Worm (Caenorhabditis elegans) whole organism, L1 larva: Measurements from ENCODE around the gene C36E6.8.
A peak's percentile ranks its signal among the peaks of the same experiment; 100 is the strongest.

Experiments used
- C04F5.9 ChIP-seq: sonication (generic microtip); optimal IDR thresholded peaks from 2 replicates; lab custom pipeline; 2016; ENCODE audit warnings: missing genetic modification characterization, missing compliant biosample characterization
- F16B12.6 ChIP-seq: fragments of 150-350 bp; optimal IDR thresholded peaks from 2 replicates; lab custom pipeline; 2014; ENCODE audit warnings: missing biosample characterization, missing genetic modification characterization
- aha-1 ChIP-seq: fragments of 150-350 bp; optimal IDR thresholded peaks from 2 replicates; lab custom pipeline; 2014; ENCODE audit warnings: missing biosample characterization, missing genetic modification characterization
- aly-2 ChIP-seq: fragments of 150-350 bp; optimal IDR thresholded peaks from 2 replicates; lab custom pipeline; 2014; ENCODE audit warnings: missing biosample characterization, missing genetic modification characterization
- blmp-1 ChIP-seq: fragments of 150-350 bp; optimal IDR thresholded peaks from 2 replicates; lab custom pipeline; 2014; ENCODE audit warnings: missing biosample characterization, missing genetic modification characterization
- ceh-63 ChIP-seq: fragments of 200-800 bp; sonication (Bioruptor generic); optimal IDR thresholded peaks from 2 replicates; lab custom pipeline; 2018; ENCODE audit warnings: mild to moderate bottlenecking, missing genetic modification characterization, missing compliant biosample characterization
- ceh-82 ChIP-seq, 3 experiments: fragments of 150-350 bp in 1 of 3; sonication (generic microtip) in 2 of 3; optimal IDR thresholded peaks; 2 replicates each; lab custom pipeline; 2014 to 2017; ENCODE audit warnings: missing biosample characterization in 3 of 3, missing genetic modification characterization in 3 of 3
- ceh-90 ChIP-seq: sonication (generic microtip); optimal IDR thresholded peaks from 2 replicates; lab custom pipeline; 2016; ENCODE audit warnings: missing genetic modification characterization, missing compliant biosample characterization
- dsc-1 ChIP-seq: sonication (generic microtip); optimal IDR thresholded peaks from 2 replicates; lab custom pipeline; 2016; ENCODE audit warnings: mild to moderate bottlenecking, missing genetic modification characterization, missing compliant biosample characterization
- efl-3 ChIP-seq: fragments of 200-800 bp; sonication (Bioruptor generic); optimal IDR thresholded peaks from 2 replicates; lab custom pipeline; 2018; ENCODE audit warnings: mild to moderate bottlenecking, missing genetic modification characterization, missing compliant biosample characterization
- fkh-4 ChIP-seq: sonication (generic microtip); optimal IDR thresholded peaks from 2 replicates; lab custom pipeline; 2016; ENCODE audit warnings: missing compliant biosample characterization, missing genetic modification characterization, borderline replicate concordance
- hlh-4 ChIP-seq: sonication (generic microtip); optimal IDR thresholded peaks from 2 replicates; lab custom pipeline; 2016; ENCODE audit warnings: mild to moderate bottlenecking, missing genetic modification characterization, missing compliant biosample characterization
- irx-1 ChIP-seq: sonication (generic microtip); optimal IDR thresholded peaks from 2 replicates; lab custom pipeline; 2016; ENCODE audit warnings: missing genetic modification characterization, missing compliant biosample characterization
- lin-13 ChIP-seq: fragments of 150-350 bp; optimal IDR thresholded peaks from 2 replicates; lab custom pipeline; 2014; ENCODE audit warnings: missing biosample characterization, missing genetic modification reagents, missing genetic modification characterization
- lin-35 ChIP-seq, 2 experiments: fragments of 150-350 bp; optimal IDR thresholded peaks; 2 replicates each; lab custom pipeline; 2014; ENCODE audit warnings: missing biosample characterization in 2 of 2, missing genetic modification characterization in 2 of 2, missing genetic modification reagents in 2 of 2
- lin-39 ChIP-seq: fragments of 150-350 bp; optimal IDR thresholded peaks from 2 replicates; lab custom pipeline; 2014; ENCODE audit warnings: missing biosample characterization, missing genetic modification reagents, missing genetic modification characterization
- lir-3 ChIP-seq: sonication (generic microtip); optimal IDR thresholded peaks from 2 replicates; lab custom pipeline; 2016; ENCODE audit warnings: mild to moderate bottlenecking, missing genetic modification characterization, moderate library complexity, missing compliant biosample characterization; ENCODE audit not compliant: poor library complexity
- lsy-2 ChIP-seq, 2 experiments: fragments of 150-350 bp; optimal IDR thresholded peaks; 2 replicates each; lab custom pipeline; 2014; ENCODE audit warnings: missing biosample characterization in 2 of 2, missing genetic modification characterization in 2 of 2
- mab-9 ChIP-seq: fragments of 200-800 bp; sonication (Bioruptor generic); IDR thresholded peaks from 2 replicates; pipeline ENCODE4 v1.3.6; 2022; ENCODE audit warnings: missing genetic modification reagents, missing genetic modification characterization, missing compliant biosample characterization
- mdl-1 ChIP-seq, 2 experiments: fragments of 150-350 bp; optimal IDR thresholded peaks; 2 replicates each; lab custom pipeline; 2014 to 2017; ENCODE audit warnings: missing biosample characterization in 2 of 2, missing genetic modification characterization in 2 of 2, inconsistent platforms in 1 of 2
- mef-2 ChIP-seq: fragments of 150-350 bp; optimal IDR thresholded peaks from 2 replicates; lab custom pipeline; 2014; ENCODE audit warnings: missing biosample characterization, missing genetic modification characterization
- mep-1 ChIP-seq: fragments of 150-350 bp; optimal IDR thresholded peaks from 2 replicates; lab custom pipeline; 2014; ENCODE audit warnings: missing biosample characterization, missing genetic modification characterization
- nhr-20 ChIP-seq: sonication (generic microtip); optimal IDR thresholded peaks from 2 replicates; lab custom pipeline; 2016; ENCODE audit warnings: mild to moderate bottlenecking, missing genetic modification characterization, missing compliant biosample characterization
- nhr-28 ChIP-seq: fragments of 150-350 bp; optimal IDR thresholded peaks from 2 replicates; lab custom pipeline; 2014; ENCODE audit warnings: missing biosample characterization, missing genetic modification characterization
- nhr-47 ChIP-seq: sonication (generic microtip); optimal IDR thresholded peaks from 2 replicates; lab custom pipeline; 2016; ENCODE audit warnings: mild to moderate bottlenecking, missing genetic modification characterization, moderate library complexity, missing compliant biosample characterization
- nhr-71 ChIP-seq: sonication (generic microtip); optimal IDR thresholded peaks from 2 replicates; lab custom pipeline; 2016; ENCODE audit warnings: mild to moderate bottlenecking, missing genetic modification characterization, moderate library complexity, missing compliant biosample characterization
- nhr-77 ChIP-seq: fragments of 150-350 bp; optimal IDR thresholded peaks from 2 replicates; lab custom pipeline; 2014; ENCODE audit warnings: missing biosample characterization, missing genetic modification characterization
- nhr-84 ChIP-seq: sonication (generic microtip); optimal IDR thresholded peaks from 2 replicates; lab custom pipeline; 2017; ENCODE audit warnings: missing biosample characterization, missing genetic modification characterization
- nhr-85 ChIP-seq: sonication (generic microtip); peaks from one replicate; lab custom pipeline; 2016; ENCODE audit warnings: missing genetic modification characterization, inconsistent platforms, missing compliant biosample characterization
- nhr-90 ChIP-seq: sonication (generic microtip); optimal IDR thresholded peaks from 2 replicates; lab custom pipeline; 2016; ENCODE audit warnings: mild to moderate bottlenecking, missing genetic modification characterization, missing compliant biosample characterization; ENCODE audit not compliant: poor library complexity
- pag-3 ChIP-seq: sonication (generic microtip); optimal IDR thresholded peaks from 2 replicates; lab custom pipeline; 2017; ENCODE audit warnings: missing genetic modification characterization, mild to moderate bottlenecking, missing compliant biosample characterization, antibody characterized with exemption, borderline replicate concordance; ENCODE audit not compliant: insufficient read depth
- pax-3 ChIP-seq: fragments of 200-800 bp; sonication (Bioruptor generic); optimal IDR thresholded peaks from 2 replicates; lab custom pipeline; 2018; ENCODE audit warnings: mild to moderate bottlenecking, missing genetic modification characterization, moderate library complexity, missing compliant biosample characterization
- pqm-1 ChIP-seq: sonication (generic microtip); optimal IDR thresholded peaks from 3 replicates; lab custom pipeline; 2017; ENCODE audit warnings: missing biosample characterization, missing genetic modification characterization
- rnt-1 ChIP-seq: sonication (generic microtip); optimal IDR thresholded peaks from 2 replicates; lab custom pipeline; 2016; ENCODE audit warnings: mild to moderate bottlenecking, missing genetic modification characterization, moderate library complexity, missing compliant biosample characterization
- skn-1 ChIP-seq: fragments of 150-350 bp; optimal IDR thresholded peaks from 2 replicates; lab custom pipeline; 2014; ENCODE audit warnings: missing biosample characterization, missing genetic modification characterization
- sox-4 ChIP-seq: sonication (generic microtip); optimal IDR thresholded peaks from 2 replicates; lab custom pipeline; 2016; ENCODE audit warnings: missing genetic modification characterization, missing compliant biosample characterization
- sup-37 ChIP-seq: fragments of 200-800 bp; sonication (Bioruptor generic); optimal IDR thresholded peaks from 2 replicates; lab custom pipeline; 2018; ENCODE audit warnings: mild to moderate bottlenecking, missing genetic modification characterization, missing compliant biosample characterization
- unc-30 ChIP-seq: sonication (generic microtip); optimal IDR thresholded peaks from 2 replicates; lab custom pipeline; 2017; ENCODE audit warnings: missing biosample characterization, missing genetic modification characterization
- unc-62 ChIP-seq: fragments of 150-350 bp; optimal IDR thresholded peaks from 2 replicates; lab custom pipeline; 2014; ENCODE audit warnings: missing biosample characterization, missing genetic modification reagents, missing genetic modification characterization
- unc-86 ChIP-seq: sonication (generic microtip); optimal IDR thresholded peaks from 2 replicates; lab custom pipeline; 2016; ENCODE audit warnings: missing genetic modification characterization, missing compliant biosample characterization
- unc-98 ChIP-seq: fragments of 200-800 bp; sonication (Bioruptor generic); IDR thresholded peaks from 2 replicates; pipeline ENCODE4 v1.3.6; 2022; ENCODE audit warnings: missing genetic modification characterization, missing compliant biosample characterization
- vab-15 ChIP-seq: sonication (generic microtip); optimal IDR thresholded peaks from 2 replicates; lab custom pipeline; 2017; ENCODE audit warnings: missing genotype, mild to moderate bottlenecking, missing genetic modification characterization, missing compliant biosample characterization
- xbp-1 ChIP-seq: sonication (generic microtip); optimal IDR thresholded peaks from 2 replicates; lab custom pipeline; 2016; ENCODE audit warnings: missing genetic modification characterization, missing compliant biosample characterization
- zag-1 ChIP-seq: fragments of 150-350 bp; optimal IDR thresholded peaks from 2 replicates; lab custom pipeline; 2014; ENCODE audit warnings: missing biosample characterization, missing genetic modification characterization
- zip-4 ChIP-seq: fragments of 200-800 bp; sonication (Bioruptor generic); optimal IDR thresholded peaks from 2 replicates; lab custom pipeline; 2018; ENCODE audit warnings: mild to moderate bottlenecking, missing genetic modification characterization, moderate library complexity, missing compliant biosample characterization
- ztf-4 ChIP-seq: fragments of 150-350 bp; optimal IDR thresholded peaks from 2 replicates; lab custom pipeline; 2014; ENCODE audit warnings: missing biosample characterization, missing genetic modification characterization

The C36E6.8 gene

ce11 chrX:17438386-17438785 lies at the start of gene C36E6.8:
Gene C36E6.8 (plus strand): TSS chrX:17438686.
- no peak for TF ChIP-seq nhr-77 (tag; lab: Kevin White, UChicago)
- no peak for TF ChIP-seq nhr-85
- TF ChIP-seq mef-2: no peak
- no peak for TF ChIP-seq ceh-82 (tag; optimal IDR thresholded peaks at IDR 0.05; lab: Kevin White, UChicago)
- TF ChIP-seq zag-1 (tag; lab: Kevin White, UChicago): no peak
- no peak for TF ChIP-seq nhr-71 (tag; lab: Kevin White, UChicago)
- no peak for TF ChIP-seq efl-3 (GFP tag; lab: Kevin White, UChicago)
- no peak for TF ChIP-seq pax-3
- no peak for TF ChIP-seq ceh-90 (tag; lab: Kevin White, UChicago)
- no peak for TF ChIP-seq nhr-47 (tag; lab: Kevin White, UChicago)
- no peak for TF ChIP-seq nhr-90
- TF ChIP-seq ztf-4 (tag; lab: Kevin White, UChicago): no peak
- TF ChIP-seq lin-39: no peak
- no peak for TF ChIP-seq unc-98 (GFP tag; lab: Robert Waterston, UW)

- no peak for TF ChIP-seq unc-30 (tag; lab: Kevin White, UChicago)
- no peak for TF ChIP-seq unc-86 (tag; lab: Kevin White, UChicago)
- no peak for TF ChIP-seq F16B12.6
- no peak for TF ChIP-seq hlh-4 (tag; lab: Kevin White, UChicago)
- no peak for TF ChIP-seq nhr-84 (tag; lab: Kevin White, UChicago)
- TF ChIP-seq zip-4 (GFP tag; lab: Kevin White, UChicago): no peak
- no peak for TF ChIP-seq dsc-1 (tag; lab: Kevin White, UChicago)
- no peak for TF ChIP-seq rnt-1 (tag; lab: Kevin White, UChicago)
- no peak for TF ChIP-seq fkh-4
- no peak for TF ChIP-seq blmp-1 (tag; lab: Kevin White, UChicago)
- TF ChIP-seq C04F5.9 (tag; lab: Kevin White, UChicago): no peak
- no peak for TF ChIP-seq irx-1 (tag; lab: Kevin White, UChicago)
Measured at ce11 chrX:17390531-17390930, 48.0 kb upstream of the C36E6.8 start.

- no peak for TF ChIP-seq vab-15 (tag; lab: Kevin White, UChicago)
- TF ChIP-seq ztf-4 (tag; lab: Kevin White, UChicago): no peak
- TF ChIP-seq lin-35 (GFP tag; optimal IDR thresholded peaks at IDR 0.05; lab: Kevin White, UChicago): no peak
- TF ChIP-seq nhr-20: no peak
- no peak for TF ChIP-seq aha-1 (tag; lab: Kevin White, UChicago)
Measured at ce11 chrX:17391515-17391914, 47.0 kb upstream of the C36E6.8 start, which contains the start of gene F10D7.5. Gene F10D7.5 (minus strand): TSS chrX:17391615.

- TF ChIP-seq pag-3: no peak
- TF ChIP-seq sox-4 (tag; lab: Kevin White, UChicago): no peak
- TF ChIP-seq aly-2 (tag; lab: Kevin White, UChicago): no peak
- TF ChIP-seq mab-9 (GFP tag; lab: Robert Waterston, UW): no peak
- peak; percentile 79 for TF ChIP-seq mep-1 (tag; lab: Kevin White, UChicago)
- TF ChIP-seq lin-35 (GFP tag; optimal IDR thresholded peaks at IDR 0.05; lab: Kevin White, UChicago): peak; percentile 58 to 77
- TF ChIP-seq ceh-63: no peak
- TF ChIP-seq vab-15 (tag; lab: Kevin White, UChicago): no peak
- TF ChIP-seq ztf-4 (tag; lab: Kevin White, UChicago): peak; percentile 41
- no peak for TF ChIP-seq unc-62 (GFP tag; lab: Kevin White, UChicago)
- TF ChIP-seq ceh-90 (tag; lab: Kevin White, UChicago): no peak
- TF ChIP-seq ceh-82 (tag; optimal IDR thresholded peaks at IDR 0.05; lab: Kevin White, UChicago): peak; percentile 45 to 61 (median 53)
- peak; percentile 36 for TF ChIP-seq unc-86 (tag; lab: Kevin White, UChicago)
- no peak for TF ChIP-seq nhr-77 (tag; lab: Kevin White, UChicago)
- no peak for TF ChIP-seq mef-2
- no peak for TF ChIP-seq pqm-1
- TF ChIP-seq lsy-2 (tag; optimal IDR thresholded peaks at IDR 0.05; lab: Kevin White, UChicago): peak; percentile 54 to 78
- peak; percentile 70 for TF ChIP-seq skn-1 (tag; lab: Kevin White, UChicago)
- peak in 1 of 2 experiments; percentile 56 for TF ChIP-seq mdl-1 (tag; optimal IDR thresholded peaks at IDR 0.05; lab: Kevin White, UChicago)
- peak; percentile 87 for TF ChIP-seq nhr-20
- no peak for TF ChIP-seq sup-37 (GFP tag; lab: Kevin White, UChicago)
- no peak for TF ChIP-seq nhr-28 (tag; lab: Kevin White, UChicago)
- TF ChIP-seq lir-3 (tag; lab: Kevin White, UChicago): peak; percentile 17
- no peak for TF ChIP-seq lin-39
- peak; percentile 69 for TF ChIP-seq blmp-1 (tag; lab: Kevin White, UChicago)
- TF ChIP-seq efl-3 (GFP tag; lab: Kevin White, UChicago): no peak
- TF ChIP-seq xbp-1 (tag; lab: Kevin White, UChicago): peak; percentile 70
- TF ChIP-seq lin-13 (GFP tag; lab: Kevin White, UChicago): peak; percentile 37
Measured at ce11 chrX:17392182-17392581, 46.3 kb upstream of the C36E6.8 start.
